Worm (Caenorhabditis elegans) whole organism, mixed stage, embryonic: Measurements from ENCODE around the gene sox-2.

Source experiments
- M03D4.4 ChIP-seq: sonication (generic microtip); optimal IDR thresholded peaks from 2 replicates; lab custom pipeline; 2017; ENCODE audit warnings: mild to moderate bottlenecking, missing genetic modification characterization, missing compliant biosample characterization
- bed-3 ChIP-seq: fragments of 200-800 bp; sonication (Bioruptor generic); optimal IDR thresholded peaks from 3 replicates; lab custom pipeline; 2018; ENCODE audit warnings: mild to moderate bottlenecking, missing genetic modification characterization, moderate library complexity, missing compliant biosample characterization
- ceh-39 ChIP-seq: fragments of 150-350 bp; optimal IDR thresholded peaks from 2 replicates; lab custom pipeline; 2014; ENCODE audit warnings: missing biosample characterization, missing genetic modification characterization
- ces-1 ChIP-seq: fragments of 150-350 bp; optimal IDR thresholded peaks from 2 replicates; lab custom pipeline; 2014; ENCODE audit warnings: missing biosample characterization, missing genetic modification reagents, missing genetic modification characterization
- cnd-1 ChIP-seq: fragments of 200-800 bp; sonication (Bioruptor generic); optimal IDR thresholded peaks from 2 replicates; lab custom pipeline; 2018; ENCODE audit warnings: mild to moderate bottlenecking, missing genetic modification characterization, missing compliant biosample characterization
- drap-1 ChIP-seq: fragments of 200-800 bp; sonication (Bioruptor generic); optimal IDR thresholded peaks from 3 replicates; lab custom pipeline; 2018; ENCODE audit warnings: mild to moderate bottlenecking, missing genetic modification characterization, missing compliant biosample characterization
- elt-1 ChIP-seq: sonication (generic microtip); optimal IDR thresholded peaks from 2 replicates; lab custom pipeline; 2017; ENCODE audit warnings: missing genetic modification characterization, mild to moderate bottlenecking, missing compliant biosample characterization, antibody characterized with exemption, moderate library complexity, borderline replicate concordance; ENCODE audit not compliant: insufficient read depth
- elt-3 ChIP-seq: fragments of 150-350 bp; optimal IDR thresholded peaks from 2 replicates; lab custom pipeline; 2014; ENCODE audit warnings: missing biosample characterization, missing genetic modification characterization
- flh-1 ChIP-seq: fragments of 200-800 bp; sonication (Bioruptor generic); optimal IDR thresholded peaks from 2 replicates; lab custom pipeline; 2018; ENCODE audit warnings: mild to moderate bottlenecking, missing genetic modification characterization, moderate library complexity, missing compliant biosample characterization
- ham-2 ChIP-seq: fragments of 200-800 bp; sonication (Bioruptor generic); optimal IDR thresholded peaks from 2 replicates; lab custom pipeline; 2018; ENCODE audit warnings: mild to moderate bottlenecking, missing genetic modification characterization, missing compliant biosample characterization
- hlh-1 ChIP-seq: fragments of 150-350 bp; optimal IDR thresholded peaks from 2 replicates; lab custom pipeline; 2014; ENCODE audit warnings: missing biosample characterization, missing genetic modification reagents, missing genetic modification characterization
- lin-13 ChIP-seq: fragments of 150-350 bp; optimal IDR thresholded peaks from 2 replicates; lab custom pipeline; 2014; ENCODE audit warnings: missing biosample characterization, missing genetic modification characterization
- lin-32 ChIP-seq: fragments of 200-800 bp; sonication (Bioruptor generic); optimal IDR thresholded peaks from 2 replicates; lab custom pipeline; 2018; ENCODE audit warnings: mild to moderate bottlenecking, missing genetic modification characterization, missing compliant biosample characterization
- lsy-2 ChIP-seq: fragments of 150-350 bp; optimal IDR thresholded peaks from 2 replicates; lab custom pipeline; 2014; ENCODE audit warnings: missing biosample characterization, missing genetic modification characterization
- mab-5 ChIP-seq: fragments of 150-350 bp; optimal IDR thresholded peaks from 2 replicates; lab custom pipeline; 2014; ENCODE audit warnings: missing biosample characterization, missing genetic modification characterization
- mep-1 ChIP-seq: fragments of 150-350 bp; optimal IDR thresholded peaks from 2 replicates; lab custom pipeline; 2017; ENCODE audit warnings: missing biosample characterization, missing genetic modification reagents, missing genetic modification characterization, inconsistent platforms
- mls-2 ChIP-seq: sonication (generic microtip); optimal IDR thresholded peaks from 2 replicates; lab custom pipeline; 2016; ENCODE audit warnings: mild to moderate bottlenecking, missing genetic modification characterization, moderate library complexity, missing compliant biosample characterization
- nhr-12 ChIP-seq: fragments of 150-350 bp; optimal IDR thresholded peaks from 2 replicates; lab custom pipeline; 2014; ENCODE audit warnings: missing biosample characterization, missing genetic modification characterization
- nhr-237 ChIP-seq: fragments of 150-350 bp; optimal IDR thresholded peaks from 2 replicates; lab custom pipeline; 2014; ENCODE audit warnings: missing biosample characterization, missing genetic modification characterization
- nhr-28 ChIP-seq: fragments of 150-350 bp; optimal IDR thresholded peaks from 2 replicates; lab custom pipeline; 2014; ENCODE audit warnings: missing biosample characterization, missing genetic modification characterization
- nhr-76 ChIP-seq: sonication (generic microtip); optimal IDR thresholded peaks from 2 replicates; lab custom pipeline; 2017; ENCODE audit warnings: missing biosample characterization, missing genetic modification characterization
- pha-4 ChIP-seq: fragments of 150-350 bp; optimal IDR thresholded peaks from 2 replicates; lab custom pipeline; 2018; ENCODE audit warnings: missing biosample characterization, missing genetic modification reagents, missing genetic modification characterization
- sem-2 ChIP-seq: fragments of 200-800 bp; sonication (Bioruptor generic); optimal IDR thresholded peaks from 2 replicates; lab custom pipeline; 2018; ENCODE audit warnings: mild to moderate bottlenecking, missing genetic modification characterization, missing compliant biosample characterization
- snpc-4 ChIP-seq: fragments of 150-350 bp; optimal IDR thresholded peaks from 2 replicates; lab custom pipeline; 2014; ENCODE audit warnings: missing biosample characterization, missing genetic modification characterization
- sptf-1 ChIP-seq: sonication (generic microtip); optimal IDR thresholded peaks from 2 replicates; lab custom pipeline; 2017; ENCODE audit warnings: mild to moderate bottlenecking, missing genetic modification characterization, moderate library complexity, missing compliant biosample characterization
- tbx-8 ChIP-seq: fragments of 200-800 bp; sonication (Bioruptor generic); optimal IDR thresholded peaks from 2 replicates; lab custom pipeline; 2018; ENCODE audit warnings: mild to moderate bottlenecking, missing genetic modification characterization, moderate library complexity, missing compliant biosample characterization
- unc-120 ChIP-seq: sonication (generic microtip); optimal IDR thresholded peaks from 2 replicates; lab custom pipeline; 2017; ENCODE audit warnings: missing genetic modification characterization, missing compliant biosample characterization; ENCODE audit not compliant: poor library complexity, severe bottlenecking
- unc-39 ChIP-seq: fragments of 150-350 bp; optimal IDR thresholded peaks from 2 replicates; lab custom pipeline; 2014; ENCODE audit warnings: missing biosample characterization, missing genetic modification characterization
- unc-62 ChIP-seq: fragments of 150-350 bp; optimal IDR thresholded peaks from 2 replicates; lab custom pipeline; 2014; ENCODE audit warnings: missing biosample characterization, missing genetic modification reagents, missing genetic modification characterization
- zip-8 ChIP-seq: fragments of 150-350 bp; optimal IDR thresholded peaks from 2 replicates; lab custom pipeline; 2014; ENCODE audit warnings: missing biosample characterization, missing genetic modification characterization

sox-2 gene

ce11 chrX:7495491-7495890 lies 32.0 kb upstream of the sox-2 start, which contains the start of gene try-14:
try-14 (minus strand) TSS chrX:7495591.
- no peak for TF ChIP-seq mab-5 (tag; lab: Kevin White, UChicago)
- no peak for TF ChIP-seq unc-39 (tag; lab: Kevin White, UChicago)
- TF ChIP-seq unc-62 (GFP tag; lab: Kevin White, UChicago), result no peak
- no peak for TF ChIP-seq drap-1
- no peak for TF ChIP-seq M03D4.4 (tag; lab: Kevin White, UChicago)
- TF ChIP-seq sem-2 (GFP tag; lab: Kevin White, UChicago), result no peak
- TF ChIP-seq ces-1 (GFP tag; lab: Kevin White, UChicago), result no peak
- TF ChIP-seq lsy-2 (tag; lab: Kevin White, UChicago), result no peak
- no peak for TF ChIP-seq cnd-1 (tag; lab: Kevin White, UChicago)
- TF ChIP-seq flh-1, result no peak
- TF ChIP-seq zip-8 (tag; lab: Kevin White, UChicago), result no peak
- no peak for TF ChIP-seq hlh-1
- TF ChIP-seq mep-1 (tag; lab: Kevin White, UChicago), result no peak
- TF ChIP-seq ham-2 (GFP tag; lab: Kevin White, UChicago), result no peak
- TF ChIP-seq nhr-12 (tag; lab: Kevin White, UChicago), result no peak

- no peak for TF ChIP-seq pha-4 (tag; lab: Kevin White, UChicago)
- TF ChIP-seq, all 35 proteins: peak for 0
Observed at ce11 chrX:7493020-7493419, 29.5 kb upstream of the sox-2 start, which contains the start of gene F48E3.2. F48E3.2 (minus strand) TSS chrX:7493120.

ce11 chrX:7491521-7491920 lies 28.0 kb upstream of the sox-2 start:
- TF ChIP-seq unc-120 (tag; lab: Kevin White, UChicago) (no peak), snpc-4 (no peak)
- TF ChIP-seq, all 35 proteins: peak for 0

DNA sequence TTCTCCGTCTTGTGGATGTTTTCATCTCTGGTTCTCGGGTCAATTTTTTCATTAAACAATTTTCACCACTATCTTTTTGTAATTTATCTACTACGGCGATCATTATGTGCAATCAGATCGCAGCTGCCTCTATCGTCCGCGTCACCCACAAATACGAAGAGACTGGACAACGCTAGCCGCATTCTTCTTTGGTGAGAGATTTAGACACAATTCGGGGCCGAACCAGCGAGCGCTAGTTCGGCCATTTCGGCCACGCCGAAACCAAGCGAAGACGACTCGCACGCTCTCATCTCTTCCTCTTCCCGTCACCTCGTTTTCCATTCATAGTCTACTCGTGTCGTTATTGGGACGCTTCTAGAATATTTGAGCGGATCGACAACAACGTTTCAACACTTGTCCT lies 22.2 kb upstream of the sox-2 start, which contains the start of gene gly-12:
Gene gly-12, plus strand, starts transcription at position 117 of the 400 bp plus-strand sequence.
- no peak for TF ChIP-seq flh-1
- no peak for TF ChIP-seq nhr-28
- peak; percentile 48 for TF ChIP-seq unc-62 (GFP tag; lab: Kevin White, UChicago)
- TF ChIP-seq snpc-4, result no peak
- TF ChIP-seq mls-2, result peak; percentile 43
- TF ChIP-seq lin-13, result no peak
- TF ChIP-seq ceh-39 (tag; lab: Kevin White, UChicago), result no peak
- TF ChIP-seq nhr-237 (tag; lab: Kevin White, UChicago), result no peak
- peak; percentile 54 for TF ChIP-seq unc-120 (tag; lab: Kevin White, UChicago)
- TF ChIP-seq sptf-1 (tag; lab: Kevin White, UChicago), result peak; percentile 59
- TF ChIP-seq mab-5 (tag; lab: Kevin White, UChicago), result no peak
- peak; percentile 52 for TF ChIP-seq M03D4.4 (tag; lab: Kevin White, UChicago)
- TF ChIP-seq elt-1 (tag; lab: Kevin White, UChicago), result peak; percentile 93
- no peak for TF ChIP-seq lsy-2 (tag; lab: Kevin White, UChicago)
- TF ChIP-seq cnd-1 (tag; lab: Kevin White, UChicago), result no peak
- TF ChIP-seq mep-1 (tag; lab: Kevin White, UChicago), result peak; percentile 39
- peak; percentile 89 for TF ChIP-seq ham-2 (GFP tag; lab: Kevin White, UChicago)
- peak; percentile 40 for TF ChIP-seq hlh-1
- TF ChIP-seq sem-2 (GFP tag; lab: Kevin White, UChicago), result no peak
- TF ChIP-seq unc-39 (tag; lab: Kevin White, UChicago), result no peak

ce11 chrX:7480756-7481155 lies 17.2 kb upstream of the sox-2 start, which contains the start of gene F48E3.9:
F48E3.9 (plus strand) TSS chrX:7481056.
- TF ChIP-seq elt-1 (tag; lab: Kevin White, UChicago), result no peak
- TF ChIP-seq nhr-28, result no peak
- TF ChIP-seq zip-8 (tag; lab: Kevin White, UChicago), result no peak
- TF ChIP-seq nhr-12 (tag; lab: Kevin White, UChicago), result no peak
- no peak for TF ChIP-seq mls-2
- TF ChIP-seq bed-3, result no peak
- no peak for TF ChIP-seq ham-2 (GFP tag; lab: Kevin White, UChicago)
- TF ChIP-seq lin-32, result no peak
- no peak for TF ChIP-seq lin-13
- TF ChIP-seq ces-1 (GFP tag; lab: Kevin White, UChicago), result no peak

DNA sequence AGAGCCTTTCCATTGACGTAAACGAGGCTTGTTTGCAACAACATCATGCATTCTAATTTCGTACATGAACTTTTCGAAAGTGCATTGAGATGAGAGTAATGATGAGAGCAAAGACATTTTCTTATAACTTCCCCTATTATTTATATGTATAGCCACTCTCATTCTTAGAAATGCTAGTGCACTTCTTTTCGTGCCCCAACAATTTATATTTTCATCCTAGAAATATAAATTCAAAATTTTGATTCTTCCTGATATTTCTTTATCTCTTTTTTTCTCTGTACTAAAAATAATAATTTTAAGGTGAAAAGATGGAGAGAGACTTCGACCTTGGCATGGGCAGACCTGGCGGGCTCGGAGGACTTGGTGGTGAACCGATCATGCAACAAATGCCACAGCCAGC lies 15.4 kb upstream of the sox-2 start, which contains the start of gene mek-1:
Gene mek-1, plus strand, starts transcription at position 301 of the 400 bp plus-strand sequence.
- TF ChIP-seq zip-8 (tag; lab: Kevin White, UChicago), result no peak
- TF ChIP-seq sem-2 (GFP tag; lab: Kevin White, UChicago), result no peak
- TF ChIP-seq ces-1 (GFP tag; lab: Kevin White, UChicago), result no peak
- no peak for TF ChIP-seq mep-1 (tag; lab: Kevin White, UChicago)
- no peak for TF ChIP-seq nhr-76 (tag; lab: Kevin White, UChicago)
- TF ChIP-seq nhr-237 (tag; lab: Kevin White, UChicago), result no peak
- no peak for TF ChIP-seq ceh-39 (tag; lab: Kevin White, UChicago)
- TF ChIP-seq tbx-8 (GFP tag; lab: Kevin White, UChicago), result no peak
- TF ChIP-seq nhr-12 (tag; lab: Kevin White, UChicago), result no peak
- TF ChIP-seq lin-13, result no peak
- no peak for TF ChIP-seq cnd-1 (tag; lab: Kevin White, UChicago)
- no peak for TF ChIP-seq elt-3 (tag; lab: Kevin White, UChicago)
- no peak for TF ChIP-seq M03D4.4 (tag; lab: Kevin White, UChicago)
- no peak for TF ChIP-seq elt-1 (tag; lab: Kevin White, UChicago)
- no peak for TF ChIP-seq flh-1
- no peak for TF ChIP-seq pha-4 (tag; lab: Kevin White, UChicago)
- TF ChIP-seq mls-2, result no peak
